Fruit fly (Drosophila melanogaster) whole organism, embryonic: ENCODE data around the gene trbl.
A peak's percentile ranks its signal among the peaks of the same experiment; 100 is the strongest.

ENCODE experiments used
- Ada2b ChIP-seq: fragments of 200-800 bp; sonication (Bioruptor generic); IDR thresholded peaks from 2 replicates; pipeline ENCODE4 v1.3.6; 2022; ENCODE audit warnings: missing biosample characterization, missing genetic modification characterization
- BEAF-32 ChIP-seq: fragments of 200-800 bp; sonication (Bioruptor generic); optimal IDR thresholded peaks from 3 replicates; lab custom pipeline; 2017; ENCODE audit warnings: missing biosample characterization, missing genetic modification characterization, mild to moderate bottlenecking, moderate library complexity, missing genetic modification reagents
- CG10431 ChIP-seq: fragments of 200-800 bp; sonication (Bioruptor generic); optimal IDR thresholded peaks from 3 replicates; lab custom pipeline; 2018; ENCODE audit warnings: missing biosample characterization, mild to moderate bottlenecking, missing genetic modification characterization
- CG11085 ChIP-seq: fragments of 200-800 bp; sonication (Bioruptor generic); IDR thresholded peaks from 2 replicates; pipeline ENCODE4 v1.3.6; 2022; ENCODE audit warnings: missing biosample characterization, missing genetic modification characterization
- CG11398 ChIP-seq: fragments of 200-800 bp; sonication (Bioruptor generic); optimal IDR thresholded peaks from 2 replicates; lab custom pipeline; 2016; ENCODE audit warnings: missing biosample characterization, missing genetic modification characterization
- CG11696 ChIP-seq: fragments of 200-800 bp; sonication (Bioruptor generic); IDR thresholded peaks from 2 replicates; pipeline ENCODE4 v1.3.6; 2022; ENCODE audit warnings: missing biosample characterization, missing genetic modification characterization
- CG12236 ChIP-seq: fragments of 200-800 bp; sonication (Bioruptor generic); optimal IDR thresholded peaks from 2 replicates; lab custom pipeline; 2016; ENCODE audit warnings: missing biosample characterization, missing genetic modification characterization
- CG12769 ChIP-seq: fragments of 200-800 bp; sonication (Bioruptor generic); optimal IDR thresholded peaks from 2 replicates; lab custom pipeline; 2019; ENCODE audit warnings: missing biosample characterization, mild to moderate bottlenecking, missing genetic modification characterization, moderate library complexity
- CG13894 ChIP-seq: fragments of 200-800 bp; sonication (Bioruptor generic); optimal IDR thresholded peaks from 3 replicates; lab custom pipeline; 2018; ENCODE audit warnings: missing biosample characterization, mild to moderate bottlenecking, missing genetic modification characterization, moderate library complexity
- CG16779 ChIP-seq: fragments of 200-800 bp; sonication (Bioruptor generic); IDR thresholded peaks from 2 replicates; pipeline ENCODE4 v1.3.6; 2022; ENCODE audit warnings: missing biosample characterization, missing genetic modification characterization
- CG17829 ChIP-seq: fragments of 200-800 bp; optimal IDR thresholded peaks from 2 replicates; lab custom pipeline; 2019; ENCODE audit warnings: missing biosample characterization, mild to moderate bottlenecking, missing genetic modification characterization, moderate library complexity
- CG17912 ChIP-seq: fragments of 200-800 bp; sonication (Bioruptor generic); optimal IDR thresholded peaks from 2 replicates; lab custom pipeline; 2018; ENCODE audit warnings: missing biosample characterization, mild to moderate bottlenecking, missing genetic modification characterization
- CG2678 ChIP-seq: fragments of 200-800 bp; sonication (Bioruptor generic); optimal IDR thresholded peaks from 3 replicates; lab custom pipeline; 2019; ENCODE audit warnings: missing biosample characterization, mild to moderate bottlenecking, missing genetic modification characterization, moderate library complexity
- CG2875 ChIP-seq: fragments of 200-800 bp; sonication (Bioruptor generic); optimal IDR thresholded peaks from 2 replicates; lab custom pipeline; 2017; ENCODE audit warnings: missing biosample characterization, mild to moderate bottlenecking, missing genetic modification characterization, missing genetic modification reagents
- CG31224 ChIP-seq: fragments of 200-800 bp; sonication (Bioruptor generic); IDR thresholded peaks from 2 replicates; pipeline ENCODE4 v1.3.6; 2022; ENCODE audit warnings: missing biosample characterization, missing genetic modification characterization
- CG31441 ChIP-seq: fragments of 200-800 bp; sonication (Bioruptor generic); IDR thresholded peaks from 2 replicates; pipeline ENCODE4 v1.3.6; 2022; ENCODE audit warnings: missing biosample characterization, missing genetic modification characterization
- CG34376 ChIP-seq: fragments of 200-800 bp; sonication (Bioruptor generic); optimal IDR thresholded peaks from 2 replicates; lab custom pipeline; 2018; ENCODE audit warnings: missing biosample characterization, mild to moderate bottlenecking, missing genetic modification characterization
- CG3995 ChIP-seq: fragments of 200-800 bp; sonication (Bioruptor generic); optimal IDR thresholded peaks from 3 replicates; lab custom pipeline; 2016; ENCODE audit warnings: missing biosample characterization, missing genetic modification characterization
- CG42726 ChIP-seq: fragments of 200-800 bp; sonication (Bioruptor generic); IDR thresholded peaks from 2 replicates; pipeline ENCODE4 v1.3.6; 2022; ENCODE audit warnings: missing biosample characterization, missing genetic modification characterization; ENCODE audit not compliant: partially characterized antibody
- CG8924 ChIP-seq: fragments of 200-800 bp; optimal IDR thresholded peaks from 3 replicates; lab custom pipeline; 2019; ENCODE audit warnings: missing biosample characterization, mild to moderate bottlenecking, missing genetic modification characterization, moderate library complexity
- CTCF ChIP-seq: fragments of 200-800 bp; sonication (Bioruptor generic); optimal IDR thresholded peaks from 2 replicates; lab custom pipeline; 2017; ENCODE audit warnings: missing biosample characterization, mild to moderate bottlenecking, missing genetic modification characterization, moderate library complexity
- Camta ChIP-seq: fragments of 200-800 bp; sonication (Bioruptor generic); optimal IDR thresholded peaks from 2 replicates; lab custom pipeline; 2016; ENCODE audit warnings: missing biosample characterization, missing genetic modification characterization
- Dad ChIP-seq: fragments of 200-800 bp; sonication (Bioruptor generic); optimal IDR thresholded peaks from 3 replicates; lab custom pipeline; 2016; ENCODE audit warnings: missing biosample characterization, missing genetic modification characterization
- Deaf1 ChIP-seq: fragments of 200-800 bp; optimal IDR thresholded peaks from 3 replicates; lab custom pipeline; 2019; ENCODE audit warnings: missing biosample characterization, mild to moderate bottlenecking, missing genetic modification characterization, moderate library complexity
- Dip2 ChIP-seq: fragments of 200-800 bp; sonication (Bioruptor generic); IDR thresholded peaks from 2 replicates; pipeline ENCODE4 v1.3.6; 2022; ENCODE audit warnings: missing biosample characterization, missing genetic modification characterization
- GATAe ChIP-seq: fragments of 200-800 bp; sonication (Bioruptor generic); conservative IDR thresholded peaks from 2 replicates; pipeline ENCODE4 v1.3.6; 2022; ENCODE audit warnings: missing biosample characterization, missing genetic modification characterization
- Hand ChIP-seq: fragments of 200-800 bp; sonication (Bioruptor generic); optimal IDR thresholded peaks from 2 replicates; lab custom pipeline; 2017; ENCODE audit warnings: mild to moderate bottlenecking, missing biosample characterization, missing genetic modification reagents, missing genetic modification characterization
- Lhr ChIP-seq: fragments of 200-800 bp; sonication (Bioruptor generic); optimal IDR thresholded peaks from 3 replicates; lab custom pipeline; 2017; ENCODE audit warnings: mild to moderate bottlenecking, missing biosample characterization, missing genetic modification reagents, missing genetic modification characterization
- Lpt ChIP-seq: fragments of >200 bp; optimal IDR thresholded peaks from 2 replicates; lab custom pipeline; 2018; ENCODE audit warnings: missing biosample characterization, missing genetic modification characterization
- MBD-R2 ChIP-seq: fragments of 200-800 bp; sonication (Bioruptor generic); IDR thresholded peaks from 2 replicates; pipeline ENCODE4 v1.3.6; 2022; ENCODE audit warnings: missing biosample characterization, missing genetic modification characterization
- MTF-1 ChIP-seq: fragments of 200-800 bp; sonication (Bioruptor generic); optimal IDR thresholded peaks from 2 replicates; lab custom pipeline; 2018; ENCODE audit warnings: missing biosample characterization, mild to moderate bottlenecking, missing genetic modification characterization, borderline replicate concordance
- Neu2 ChIP-seq: fragments of 200-800 bp; sonication (Bioruptor generic); optimal IDR thresholded peaks from 3 replicates; lab custom pipeline; 2016; ENCODE audit warnings: missing biosample characterization, missing genetic modification characterization, borderline replicate concordance
- Pdp1 ChIP-seq, 2 experiments: fragments of 200-800 bp; sonication (Bioruptor generic); optimal IDR thresholded peaks; 3 replicates each; lab custom pipeline; 2016; ENCODE audit warnings: missing biosample characterization in 2 of 2, missing genetic modification characterization in 2 of 2, mild to moderate bottlenecking in 1 of 2, moderate library complexity in 1 of 2
- Ravus ChIP-seq: fragments of 200-800 bp; sonication (Bioruptor generic); IDR thresholded peaks from 2 replicates; pipeline ENCODE4 v1.3.6; 2022; ENCODE audit warnings: missing biosample characterization, missing genetic modification characterization
- Scr ChIP-seq: fragments of 200-800 bp; sonication (Bioruptor generic); IDR thresholded peaks from 2 replicates; pipeline ENCODE4 v1.3.6; 2022; ENCODE audit warnings: missing biosample characterization, missing genetic modification characterization; ENCODE audit not compliant: partially characterized antibody
- Taf1 ChIP-seq: fragments of 200-800 bp; sonication (Bioruptor generic); IDR thresholded peaks from 2 replicates; pipeline ENCODE4 v1.3.6; 2022; ENCODE audit warnings: missing biosample characterization, missing genetic modification characterization
- abd-A ChIP-seq: fragments of 200-800 bp; sonication (Bioruptor generic); optimal IDR thresholded peaks from 3 replicates; lab custom pipeline; 2019; ENCODE audit warnings: missing biosample characterization, mild to moderate bottlenecking, missing genetic modification characterization, moderate library complexity
- ara ChIP-seq: fragments of 200-800 bp; sonication (Bioruptor generic); IDR thresholded peaks from 2 replicates; pipeline ENCODE4 v1.3.6; 2022; ENCODE audit warnings: missing biosample characterization, missing genetic modification characterization
- cas ChIP-seq: fragments of 200-800 bp; sonication (Bioruptor generic); IDR thresholded peaks from 2 replicates; pipeline ENCODE4 v1.3.6; 2022; ENCODE audit warnings: missing biosample characterization, missing genetic modification characterization
- chn ChIP-seq: fragments of 200-800 bp; sonication (Bioruptor generic); optimal IDR thresholded peaks from 2 replicates; lab custom pipeline; 2016; ENCODE audit warnings: missing biosample characterization, missing genetic modification characterization
- ems ChIP-seq: fragments of 200-800 bp; sonication (Bioruptor generic); optimal IDR thresholded peaks from 3 replicates; lab custom pipeline; 2016; ENCODE audit warnings: missing biosample characterization, missing genetic modification characterization
- fu2 ChIP-seq: fragments of 200-800 bp; sonication (Bioruptor generic); optimal IDR thresholded peaks from 2 replicates; lab custom pipeline; 2016; ENCODE audit warnings: missing biosample characterization, missing genetic modification characterization
- gem ChIP-seq: fragments of 200-800 bp; sonication (Bioruptor generic); optimal IDR thresholded peaks from 2 replicates; lab custom pipeline; 2019; ENCODE audit warnings: missing biosample characterization, mild to moderate bottlenecking, missing genetic modification characterization, moderate library complexity
- gro ChIP-seq: fragments of 200-800 bp; sonication (Bioruptor generic); optimal IDR thresholded peaks from 2 replicates; lab custom pipeline; 2016; ENCODE audit warnings: missing biosample characterization, missing genetic modification characterization
- ken ChIP-seq: fragments of 200-800 bp; sonication (Bioruptor generic); IDR thresholded peaks from 3 replicates; pipeline ENCODE4 v1.3.6; 2022; ENCODE audit warnings: missing biosample characterization, missing genetic modification characterization
- rib ChIP-seq: fragments of 200-800 bp; sonication (Bioruptor generic); IDR thresholded peaks from 2 replicates; pipeline ENCODE4 v1.3.6; 2022; ENCODE audit warnings: missing biosample characterization, missing genetic modification characterization
- run ChIP-seq: fragments of 200-800 bp; sonication (Bioruptor generic); optimal IDR thresholded peaks from 3 replicates; lab custom pipeline; 2018; ENCODE audit warnings: missing biosample characterization, mild to moderate bottlenecking, missing genetic modification characterization
- sisA ChIP-seq: fragments of 200-800 bp; sonication (Bioruptor generic); IDR thresholded peaks from 2 replicates; pipeline ENCODE4 v1.3.6; 2022; ENCODE audit warnings: missing biosample characterization, missing genetic modification characterization
- so ChIP-seq: fragments of 200-800 bp; sonication (Bioruptor generic); IDR thresholded peaks from 3 replicates; pipeline ENCODE4 v1.3.6; 2022; ENCODE audit warnings: missing biosample characterization, missing genetic modification characterization
- tio ChIP-seq: fragments of 200-800 bp; sonication (Bioruptor generic); optimal IDR thresholded peaks from 2 replicates; lab custom pipeline; 2017; ENCODE audit warnings: missing biosample characterization, missing genetic modification characterization, inconsistent platforms
- toy ChIP-seq: fragments of 200-800 bp; sonication (Bioruptor generic); IDR thresholded peaks from 2 replicates; pipeline ENCODE4 v1.3.6; 2022; ENCODE audit warnings: missing biosample characterization, missing genetic modification characterization
- unpg ChIP-seq: fragments of 200-800 bp; sonication (Bioruptor generic); optimal IDR thresholded peaks from 3 replicates; lab custom pipeline; 2018; ENCODE audit warnings: missing biosample characterization, mild to moderate bottlenecking, missing genetic modification characterization, moderate library complexity
- wek ChIP-seq: fragments of 200-800 bp; sonication (Bioruptor generic); optimal IDR thresholded peaks from 3 replicates; lab custom pipeline; 2018; ENCODE audit warnings: missing biosample characterization, mild to moderate bottlenecking, missing genetic modification characterization, moderate library complexity

trbl gene

DNA sequence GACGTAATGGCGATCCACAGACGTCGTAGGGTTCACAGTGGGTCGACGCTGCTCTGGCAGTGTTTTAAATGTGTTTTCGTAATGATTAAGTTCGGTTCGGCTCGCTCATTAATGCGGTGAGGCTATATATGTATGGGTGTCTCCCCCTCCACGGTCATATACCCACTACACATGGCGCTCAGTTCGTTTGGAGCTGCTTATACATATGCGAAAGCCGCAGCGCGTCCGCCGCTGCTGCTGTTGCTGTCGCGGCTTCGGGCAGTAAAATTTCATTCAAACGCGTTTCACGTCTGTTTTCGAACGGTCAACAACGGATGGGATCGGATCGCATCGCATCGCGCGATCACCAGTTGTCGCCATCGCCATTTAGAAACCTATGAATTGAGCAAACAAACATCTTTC, 15.4 kb downstream of the trbl start (continued):
- TF ChIP-seq CG8924 (tag; lab: Kevin White, UChicago) (no peak), CG17829 (tag; lab: Kevin White, UChicago) (no peak), CG31224 (no peak), abd-A (tag; lab: Kevin White, UChicago) (peak; percentile 75), CG11696 (GFP tag; lab: Robert Waterston, UW) (no peak), ara (GFP tag; lab: Robert Waterston, UW) (no peak), CG2875 (GFP tag; lab: Kevin White, UChicago) (no peak), CG12236 (no peak), Lpt (GFP tag; lab: Kevin White, UChicago) (no peak), CG34376 (GFP tag; lab: Kevin White, UChicago) (peak; percentile 31), Taf1 (GFP tag; lab: Robert Waterston, UW) (no peak), Scr (GFP tag; lab: Robert Waterston, UW) (no peak), rib (no peak), Ravus (no peak), toy (GFP tag; lab: Robert Waterston, UW) (no peak), so (no peak), Pdp1 (GFP tag; optimal IDR thresholded peaks at IDR 0.05; lab: Kevin White, UChicago) (no peak), Lhr (GFP tag; lab: Kevin White, UChicago) (no peak), GATAe (no peak), MBD-R2 (GFP tag; lab: Robert Waterston, UW) (no peak), Neu2 (GFP tag; lab: Kevin White, UChicago) (no peak), wek (GFP tag; lab: Kevin White, UChicago) (no peak), sisA (no peak), CG17912 (no peak), Dip2 (GFP tag; lab: Robert Waterston, UW) (no peak), ems (no peak), unpg (GFP tag; lab: Kevin White, UChicago) (no peak), BEAF-32 (GFP tag; lab: Kevin White, UChicago) (no peak), CG11085 (GFP tag; lab: Robert Waterston, UW) (no peak), CG2678 (tag; lab: Kevin White, UChicago) (peak; percentile 4), chn (GFP tag; lab: Kevin White, UChicago) (no peak), ken (GFP tag; lab: Robert Waterston, UW) (no peak), cas (GFP tag; lab: Robert Waterston, UW) (no peak), CG42726 (no peak), gro (GFP tag; lab: Kevin White, UChicago) (no peak), CG12769 (tag; lab: Kevin White, UChicago) (peak; percentile 81), CG13894 (tag; lab: Kevin White, UChicago) (peak; percentile 45), gem (tag; lab: Kevin White, UChicago) (no peak), Hand (GFP tag; lab: Kevin White, UChicago) (no peak), Dad (GFP tag; lab: Kevin White, UChicago) (no peak), Deaf1 (tag; lab: Kevin White, UChicago) (peak; percentile 41), Ada2b (GFP tag; lab: Robert Waterston, UW) (no peak), CG16779 (GFP tag; lab: Robert Waterston, UW) (no peak), MTF-1 (GFP tag; lab: Kevin White, UChicago) (no peak), fu2 (no peak), CG3995 (GFP tag; lab: Kevin White, UChicago) (no peak), CG10431 (GFP tag; lab: Kevin White, UChicago) (no peak), CTCF (GFP tag; lab: Kevin White, UChicago) (no peak), CG31441 (GFP tag; lab: Robert Waterston, UW) (no peak), tio (no peak), CG11398 (GFP tag; lab: Kevin White, UChicago) (no peak), Camta (no peak), run (tag; lab: Kevin White, UChicago) (no peak)
